Fruit fly (Drosophila melanogaster) Kc167 (cell line): ENCODE results near the gene Spn28Da.
"Not testable (repeated sequence)": the region's sequence is repeated elsewhere in the genome, so short reads cannot be mapped to it uniquely, and the experiment has no call there.

ENCODE experiments used
- Myc ChIP-seq: fragments of >200 bp; optimal IDR thresholded peaks from 2 replicates; lab custom pipeline; 2017; ENCODE audit warnings: missing external identifiers
- Sin3A ChIP-seq: fragments of >200 bp; optimal IDR thresholded peaks from 2 replicates; lab custom pipeline; 2018; ENCODE audit warnings: missing external identifiers
- h ChIP-seq: fragments of >200 bp; optimal IDR thresholded peaks from 3 replicates; lab custom pipeline; 2018; ENCODE audit warnings: missing external identifiers
- insv ChIP-seq: fragments of >200 bp; optimal IDR thresholded peaks from 3 replicates; lab custom pipeline; 2018; ENCODE audit warnings: missing external identifiers
- psq ChIP-seq: fragments of >200 bp; optimal IDR thresholded peaks from 2 replicates; lab custom pipeline; 2017; ENCODE audit warnings: missing external identifiers
- ttk ChIP-seq: sonication (Bioruptor generic); optimal IDR thresholded peaks from 2 replicates; lab custom pipeline; 2017; ENCODE audit warnings: missing external identifiers

Spn28Da gene

DNA sequence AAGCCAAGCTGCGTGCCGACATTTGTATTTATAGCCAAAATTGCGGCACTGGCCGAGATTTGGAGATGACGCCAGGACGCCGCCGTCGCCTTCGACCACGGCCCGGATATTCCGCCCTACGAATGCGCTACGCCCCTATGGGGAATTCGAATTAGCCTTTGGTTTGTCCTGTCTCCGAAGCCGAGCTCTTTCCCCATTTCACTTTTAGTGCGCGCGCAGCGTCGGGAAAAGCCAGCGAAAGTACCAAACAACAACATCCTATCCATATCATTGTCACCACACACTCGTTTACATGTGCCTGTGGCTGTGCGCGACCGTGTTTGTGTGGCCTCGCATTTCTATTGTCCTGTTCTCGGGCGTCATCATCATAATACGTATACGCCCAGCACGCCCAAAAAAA, 17.6 kb downstream of the Spn28Da start, which contains the start of gene Proc:
Gene Proc (minus strand): TSS at position 101 of the 400 bp plus-strand sequence.
- TF ChIP-seq psq (lab: Kevin White, UChicago) (no peak), ttk (lab: Kevin White, UChicago) (no peak), Sin3A (lab: Kevin White, UChicago) (no peak), insv (no peak), Myc (no peak), h (lab: Kevin White, UChicago) (no peak)

DNA sequence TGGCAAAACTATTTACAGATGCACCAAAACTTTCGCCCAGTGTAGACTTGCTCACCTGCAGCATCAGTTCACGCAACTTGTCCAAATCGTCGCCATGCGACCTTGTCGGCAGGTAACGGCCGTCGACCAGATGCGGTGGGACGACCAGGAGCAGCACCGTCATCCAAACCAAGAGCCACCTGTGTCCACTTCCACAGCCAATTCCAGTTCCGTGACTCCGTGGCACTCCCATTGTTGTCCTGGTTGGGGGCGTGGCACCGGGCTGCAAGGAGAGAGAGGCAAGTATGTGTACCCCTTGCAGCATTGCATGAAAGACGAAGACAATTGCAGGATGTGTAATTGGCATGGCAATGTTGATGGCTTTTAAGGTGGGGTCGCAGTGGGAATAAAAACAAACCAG, 18.7 kb downstream of the Spn28Da start:
- TF ChIP-seq h (lab: Kevin White, UChicago) (no peak), Myc (no peak), psq (lab: Kevin White, UChicago) (no peak), Sin3A (lab: Kevin White, UChicago) (no peak), ttk (lab: Kevin White, UChicago) (no peak), insv (no peak)

DNA sequence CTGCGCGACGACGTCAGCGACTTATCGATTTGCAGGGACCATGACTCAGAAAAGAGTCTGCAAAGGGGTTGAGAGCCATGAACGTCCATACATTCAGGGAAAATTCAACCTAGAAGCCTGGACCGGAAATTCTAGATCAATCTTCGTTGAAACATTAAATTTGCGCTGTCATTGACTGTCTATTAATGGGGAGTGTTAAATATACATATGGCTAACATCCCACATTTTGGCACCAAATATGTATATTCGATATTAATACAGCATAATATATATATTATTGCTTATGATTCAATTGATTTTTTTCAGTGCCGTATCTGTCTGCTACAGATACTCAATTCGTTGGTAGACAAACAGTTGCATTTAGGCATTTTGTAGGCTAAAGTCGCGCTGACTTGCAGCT, 20.3 kb downstream of the Spn28Da start:
- TF ChIP-seq insv (no peak), psq (lab: Kevin White, UChicago) (no peak), h (lab: Kevin White, UChicago) (no peak), Myc (no peak), ttk (lab: Kevin White, UChicago) (no peak), Sin3A (lab: Kevin White, UChicago) (no peak)

DNA sequence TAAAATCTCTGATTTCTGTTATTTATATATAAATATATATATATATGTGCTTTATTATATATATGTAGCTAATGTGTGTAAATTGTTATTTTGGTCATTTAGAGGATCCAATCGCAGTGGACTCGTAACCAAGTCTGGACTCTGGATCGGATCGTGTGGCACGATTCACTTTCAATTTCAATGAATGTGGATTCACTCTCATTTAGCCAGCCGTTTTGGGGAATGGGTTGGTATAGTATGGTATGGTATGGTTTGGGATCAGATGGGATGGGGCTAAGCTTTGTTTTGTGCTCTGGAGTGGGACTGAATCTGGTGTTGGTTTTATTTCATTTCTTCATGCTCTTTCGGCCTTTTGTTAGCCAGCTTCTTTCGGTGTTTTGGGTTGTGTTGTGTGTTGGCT, 27.2 kb downstream of the Spn28Da start:
- TF ChIP-seq psq (lab: Kevin White, UChicago) = no peak
- TF ChIP-seq Sin3A (lab: Kevin White, UChicago) = no peak
- no peak for TF ChIP-seq h (lab: Kevin White, UChicago)
- TF ChIP-seq insv = no peak
- TF ChIP-seq Myc = no peak
- no peak for TF ChIP-seq ttk (lab: Kevin White, UChicago)

DNA sequence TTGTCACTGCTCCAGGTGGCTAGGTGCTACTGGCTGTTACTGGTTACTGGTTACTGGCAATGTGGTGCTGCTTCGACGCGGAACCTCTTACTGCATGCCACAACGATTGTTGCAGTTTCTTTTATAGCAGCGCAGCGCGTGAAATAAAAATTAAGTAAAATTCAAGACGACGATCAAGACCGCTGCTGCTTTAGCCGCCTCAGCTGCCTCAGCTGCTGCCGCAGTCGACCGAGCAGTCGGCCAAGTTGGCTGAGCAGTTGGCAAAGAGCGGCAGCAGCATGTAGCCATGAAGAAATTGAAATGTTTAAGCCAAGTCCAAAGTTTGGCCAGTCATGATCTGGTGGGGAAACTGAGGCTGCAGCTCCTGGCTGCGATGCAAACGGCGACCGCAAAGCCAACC, 28.2 kb downstream of the Spn28Da start, which contains the start of gene TwdlE:
Gene TwdlE (minus strand): TSS at position 101 of the 400 bp plus-strand sequence.
- TF ChIP-seq psq (lab: Kevin White, UChicago) (no peak), ttk (lab: Kevin White, UChicago) (no peak), insv (no peak)

DNA sequence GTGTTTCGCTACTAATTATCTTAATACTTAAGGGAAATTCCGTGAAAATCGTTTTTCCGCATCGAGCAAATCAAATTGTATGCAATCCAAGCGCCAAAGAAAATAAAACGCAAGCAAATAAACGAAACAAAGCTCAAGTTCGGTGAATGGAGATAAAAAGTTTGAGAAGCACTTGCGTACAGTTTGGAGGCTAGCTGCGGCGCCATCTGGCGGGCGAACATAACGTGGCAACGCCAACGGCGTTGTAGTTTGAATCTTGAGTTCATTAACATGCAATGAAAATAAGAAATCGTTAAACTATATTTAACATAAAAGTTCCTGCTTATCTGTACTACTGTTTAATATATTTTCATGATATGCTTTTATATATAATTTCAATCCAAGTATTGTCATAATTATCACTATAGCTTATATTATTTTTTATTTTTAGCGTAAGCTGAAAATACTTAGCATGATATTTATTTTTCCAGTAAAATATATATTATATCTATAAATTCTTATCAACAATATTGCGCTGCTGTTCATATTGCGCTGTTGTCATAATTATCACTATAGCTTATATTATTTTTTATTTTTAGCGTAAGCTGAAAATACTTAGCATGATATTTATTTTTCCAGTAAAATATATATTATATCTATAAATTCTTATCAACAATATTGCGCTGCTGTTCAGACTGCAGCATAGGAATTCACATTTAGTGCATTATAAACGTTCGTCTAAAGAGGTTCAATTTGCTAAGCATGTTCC, 32.4 kb downstream of the Spn28Da start, which contains the start of gene lectin-28C:
Gene lectin-28C (plus strand): TSS at position 698 of the 748 bp plus-strand sequence.
- not testable (repeated sequence) for TF ChIP-seq Myc; ttk (lab: Kevin White, UChicago); insv

DNA sequence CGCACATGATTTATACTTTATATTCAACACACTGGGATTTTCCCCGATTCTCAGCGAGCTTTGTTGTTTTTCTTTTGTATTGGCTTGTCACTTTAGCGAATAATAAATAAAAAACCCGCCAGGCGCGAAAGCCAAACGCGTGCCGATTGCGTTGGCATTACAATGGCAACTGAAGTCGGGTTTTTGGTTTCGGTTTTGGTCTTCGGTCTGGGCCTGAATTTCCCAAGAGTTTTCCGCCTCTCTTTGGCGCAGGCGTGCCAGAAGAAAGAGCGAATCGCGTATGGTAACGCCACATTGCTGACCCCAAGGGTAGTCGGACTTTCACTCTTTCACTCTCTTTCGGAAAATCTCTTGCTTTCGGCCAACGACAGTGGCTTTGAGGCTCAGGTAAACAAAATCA, 33.8 kb downstream of the Spn28Da start, which contains the start of gene CG14535:
Gene CG14535 (minus strand): TSS at position 368 of the 400 bp plus-strand sequence.
- no peak for TF ChIP-seq h (lab: Kevin White, UChicago)
- TF ChIP-seq Myc = no peak
- no peak for TF ChIP-seq Sin3A (lab: Kevin White, UChicago)
- TF ChIP-seq insv = no peak
- no peak for TF ChIP-seq ttk (lab: Kevin White, UChicago)
- no peak for TF ChIP-seq psq (lab: Kevin White, UChicago)

DNA sequence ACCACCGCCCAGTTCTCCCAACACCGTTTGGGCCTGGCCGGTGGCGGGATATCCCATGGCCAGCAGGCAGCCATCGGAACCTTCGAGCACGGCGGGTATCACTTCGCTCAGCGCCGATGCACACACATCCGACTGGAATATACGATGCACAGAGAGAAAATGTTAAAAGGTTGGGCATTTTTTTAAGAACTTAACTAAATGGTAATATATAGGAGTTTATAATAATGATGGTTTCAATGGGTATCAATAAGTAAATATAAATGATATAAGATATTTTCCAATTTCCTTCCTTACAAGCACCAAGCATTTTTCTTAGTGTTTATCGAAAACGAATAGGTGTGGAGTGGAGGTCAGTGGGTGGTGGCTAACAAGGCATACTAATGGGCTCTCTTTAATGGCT, 37.3 kb downstream of the Spn28Da start:
- TF ChIP-seq psq (lab: Kevin White, UChicago) = no peak
- no peak for TF ChIP-seq ttk (lab: Kevin White, UChicago)

DNA sequence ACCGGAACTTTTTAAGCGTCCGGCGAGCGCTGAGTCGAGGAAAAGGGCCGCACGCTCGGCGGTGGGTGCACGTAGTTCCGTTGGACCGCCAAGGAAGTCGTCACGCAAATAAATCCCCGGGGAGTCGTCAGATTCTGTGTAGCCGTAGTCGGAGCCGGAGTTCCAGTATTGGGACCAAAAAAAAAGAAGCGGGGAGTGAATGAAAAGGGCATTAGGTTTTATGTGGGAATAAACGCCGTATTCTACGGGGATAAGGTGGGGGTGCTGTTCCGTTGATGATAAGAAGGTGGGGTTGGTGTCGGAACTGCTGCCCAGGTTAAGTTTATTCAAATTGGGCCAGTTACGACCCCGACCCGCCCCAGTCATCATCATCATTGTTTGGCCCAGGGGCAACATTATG, 38.5 kb downstream of the Spn28Da start:
- TF ChIP-seq insv = no peak
- no peak for TF ChIP-seq Sin3A (lab: Kevin White, UChicago)
- no peak for TF ChIP-seq Myc
- no peak for TF ChIP-seq ttk (lab: Kevin White, UChicago)
- no peak for TF ChIP-seq h (lab: Kevin White, UChicago)
- TF ChIP-seq psq (lab: Kevin White, UChicago) = no peak

DNA sequence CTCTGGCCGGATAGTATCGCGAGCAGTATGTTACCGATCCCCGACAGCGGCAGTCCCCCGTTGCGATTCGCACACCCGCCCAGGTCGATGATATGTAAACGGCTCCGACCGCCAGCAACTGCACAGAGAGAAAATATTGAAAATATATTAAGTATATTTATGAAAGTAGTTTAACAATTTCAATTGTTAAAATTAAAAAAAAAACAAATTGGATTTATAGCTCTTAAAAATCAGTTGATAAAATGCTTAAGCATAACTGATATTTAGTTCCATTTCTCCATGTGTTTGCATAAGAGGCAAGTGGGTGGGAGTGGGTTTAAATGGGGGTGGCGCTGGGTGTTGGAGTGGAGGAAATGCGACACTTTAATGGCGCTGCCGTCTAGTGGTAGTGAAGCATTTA, 39.5 kb downstream of the Spn28Da start:
- TF ChIP-seq h (lab: Kevin White, UChicago) = no peak
- TF ChIP-seq Myc = no peak
- TF ChIP-seq psq (lab: Kevin White, UChicago) = no peak
- TF ChIP-seq insv = no peak
- TF ChIP-seq Sin3A (lab: Kevin White, UChicago) = no peak
- TF ChIP-seq ttk (lab: Kevin White, UChicago) = no peak

DNA sequence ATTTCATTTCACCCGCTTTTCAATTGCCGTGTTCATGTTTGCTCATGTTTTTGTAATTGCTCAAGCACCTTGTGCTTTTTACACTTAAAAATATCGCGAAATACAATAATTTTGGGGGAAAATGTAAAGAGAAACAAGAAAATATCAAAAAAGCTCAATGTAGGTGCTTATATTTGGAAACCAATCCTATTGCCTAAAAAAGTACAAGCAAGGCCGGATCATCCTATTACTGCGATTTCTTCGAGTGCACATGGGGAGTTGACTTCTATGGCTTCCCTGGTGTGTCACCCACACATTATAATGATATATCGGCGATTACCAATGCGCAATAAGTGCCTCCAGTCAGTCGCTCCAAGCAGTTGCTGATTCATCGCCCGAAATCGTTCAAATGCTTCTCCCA, 47.7 kb downstream of the Spn28Da start:
- TF ChIP-seq ttk (lab: Kevin White, UChicago) = no peak
- no peak for TF ChIP-seq psq (lab: Kevin White, UChicago)

DNA sequence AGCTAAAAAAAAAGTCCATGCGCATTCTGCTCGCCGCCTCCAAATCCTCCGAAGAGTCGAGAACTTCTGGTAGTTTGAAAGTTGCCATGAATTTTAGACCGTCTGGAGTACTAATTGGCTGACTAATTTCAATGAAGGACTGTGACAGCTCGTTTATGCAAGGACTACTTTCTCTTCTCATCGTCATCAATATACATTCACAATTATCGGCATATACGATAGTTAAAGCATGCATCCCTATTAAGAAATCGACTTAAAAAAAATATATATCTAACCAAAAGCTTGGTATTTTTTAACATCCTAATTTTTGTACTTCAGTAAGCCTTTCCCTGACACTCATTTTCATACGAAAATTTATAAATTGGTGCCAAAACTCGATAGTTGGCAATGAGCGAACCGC, 48.8 kb downstream of the Spn28Da start, which contains the start of gene CG14537:
Gene CG14537 (plus strand): TSS at position 301 of the 400 bp plus-strand sequence.
- TF ChIP-seq psq (lab: Kevin White, UChicago) = no peak
- TF ChIP-seq ttk (lab: Kevin White, UChicago) = no peak
- no peak for TF ChIP-seq Sin3A (lab: Kevin White, UChicago)
- TF ChIP-seq h (lab: Kevin White, UChicago) = no peak
- TF ChIP-seq Myc = no peak
- TF ChIP-seq insv = no peak

DNA sequence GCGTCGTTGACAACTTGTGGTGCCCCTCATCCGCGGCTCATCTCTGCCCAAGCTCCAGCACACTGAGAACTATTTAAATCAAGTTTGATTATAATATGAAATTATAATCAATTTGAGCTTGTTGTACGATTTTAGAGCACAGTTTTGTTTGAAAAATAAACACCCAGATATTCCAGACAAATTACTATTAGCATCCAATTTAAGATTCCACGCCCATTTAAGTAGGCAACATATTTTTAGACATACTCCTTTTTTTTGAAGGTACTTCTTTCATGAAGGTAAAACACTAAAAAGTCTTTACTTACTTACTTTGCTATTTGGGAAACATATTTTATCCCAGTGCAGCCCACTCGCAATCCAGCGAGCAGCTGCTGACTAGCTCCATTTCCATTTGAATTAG, 50.9 kb downstream of the Spn28Da start:
- TF ChIP-seq Myc (no peak), ttk (lab: Kevin White, UChicago) (no peak), psq (lab: Kevin White, UChicago) (no peak), Sin3A (lab: Kevin White, UChicago) (no peak), insv (no peak), h (lab: Kevin White, UChicago) (no peak)
